Fruit fly (Drosophila melanogaster): ENCODE data around the gene CG31546.
A peak's percentile ranks its signal among the peaks of the same experiment; 100 is the strongest.

The CG31546 gene

dm6 chr3R:5620387-5620956, 15.0 kb downstream of the CG31546 start (continued):
- peak; percentile 54 for TF ChIP-seq CG17802 (tag; optimal IDR thresholded peaks at IDR 0.05)
- no peak for TF ChIP-seq ac (GFP tag; optimal IDR thresholded peaks at IDR 0.05)
- peak; percentile 73 for TF ChIP-seq Antp (GFP tag; optimal IDR thresholded peaks at IDR 0.05)
- peak in 1 of 3 experiments; percentile 12 for TF ChIP-seq Stat92E (GFP tag; optimal IDR thresholded peaks at IDR 0.05)
- peak; percentile 65; the same call in 1 of the 3 replicates for TF ChIP-seq ken (GFP tag; IDR thresholded peaks at IDR 0.05)
- peak; percentile 21 for TF ChIP-seq Atf3 (GFP tag; optimal IDR thresholded peaks at IDR 0.05)
- TF ChIP-seq row (GFP tag; IDR thresholded peaks at IDR 0.05) = peak; percentile 71
- no peak for TF ChIP-seq CG7987 (GFP tag; optimal IDR thresholded peaks at IDR 0.05)
- peak; percentile 43 for TF ChIP-seq ERR (GFP tag; optimal IDR thresholded peaks at IDR 0.05)
- peak; percentile 56 for TF ChIP-seq PHDP (tag; optimal IDR thresholded peaks at IDR 0.05)
- TF ChIP-seq pnt (GFP tag; optimal IDR thresholded peaks at IDR 0.05) = peak; percentile 38
- no peak for TF ChIP-seq Sry-δ (GFP tag; optimal IDR thresholded peaks at IDR 0.05)
- TF ChIP-seq Lpt (GFP tag; optimal IDR thresholded peaks at IDR 0.05) = no peak
- TF ChIP-seq CG4617 (GFP tag; optimal IDR thresholded peaks at IDR 0.05; ENCODE audit: borderline replicate concordance) = peak; percentile 23
- TF ChIP-seq CG7556 (GFP tag; optimal IDR thresholded peaks at IDR 0.05) = peak; percentile 77
- peak; percentile 41 for TF ChIP-seq Mad (GFP tag; optimal IDR thresholded peaks at IDR 0.05)
- TF ChIP-seq sd (tag; optimal IDR thresholded peaks at IDR 0.05) = no peak
- peak; percentile 18 for TF ChIP-seq CG1647 (GFP tag; optimal IDR thresholded peaks at IDR 0.05)
- peak; percentile 19 for TF ChIP-seq CG2116 (GFP tag; optimal IDR thresholded peaks at IDR 0.05)
- TF ChIP-seq gfzf (GFP tag; optimal IDR thresholded peaks at IDR 0.05) = no peak
- TF ChIP-seq Ptx1 (GFP tag; IDR thresholded peaks at IDR 0.05) = peak; percentile 71
- peak; percentile 75 for TF ChIP-seq CG30403 (GFP tag; optimal IDR thresholded peaks at IDR 0.05)
- TF ChIP-seq pho (GFP tag; optimal IDR thresholded peaks at IDR 0.05) = peak; percentile 38
- peak; percentile 75 for TF ChIP-seq Rx (GFP tag; IDR thresholded peaks at IDR 0.05)
- peak; percentile 93 for TF ChIP-seq sens (GFP tag)
- TF ChIP-seq Vsx1 (GFP tag; optimal IDR thresholded peaks at IDR 0.05) = peak; percentile 9
- peak; percentile 64 for TF ChIP-seq CG6689 (GFP tag; IDR thresholded peaks at IDR 0.05)
- TF ChIP-seq CG14441 (GFP tag; IDR thresholded peaks at IDR 0.05) = peak; percentile 50
- TF ChIP-seq gsb-n (tag; optimal IDR thresholded peaks at IDR 0.05) = peak; percentile 42
- peak in 1 of 3 experiments; percentile 67 for TF ChIP-seq lola (GFP tag; optimal IDR thresholded peaks at IDR 0.05)
- peak; percentile 62 for TF ChIP-seq NC2β (GFP tag; optimal IDR thresholded peaks at IDR 0.05)
- TF ChIP-seq kay (GFP tag; optimal IDR thresholded peaks at IDR 0.05) = peak; percentile 10
- no peak for TF ChIP-seq rib (GFP tag; IDR thresholded peaks at IDR 0.05)
- TF ChIP-seq HLHmδ (GFP tag; optimal IDR thresholded peaks at IDR 0.05) = peak; percentile 10
- peak; percentile 82 for TF ChIP-seq Oli (tag; optimal IDR thresholded peaks at IDR 0.05)
- peak; percentile 19 for TF ChIP-seq CG3995 (GFP tag; optimal IDR thresholded peaks at IDR 0.05)
- no peak for TF ChIP-seq Lim3 (GFP tag; IDR thresholded peaks at IDR 0.05)
- no peak for TF ChIP-seq CG11093 (GFP tag; IDR thresholded peaks at IDR 0.05)
- peak; percentile 46 for TF ChIP-seq dm (GFP tag; optimal IDR thresholded peaks at IDR 0.05)
- TF ChIP-seq Sin3A (optimal IDR thresholded peaks at IDR 0.05) = no peak
- peak; percentile 84 for TF ChIP-seq dmrt99B (tag; optimal IDR thresholded peaks at IDR 0.05)
- TF ChIP-seq chif (GFP tag; optimal IDR thresholded peaks at IDR 0.05) = peak in 1 of 2 experiments; percentile 65
- peak; percentile 46 for TF ChIP-seq repo (GFP tag; optimal IDR thresholded peaks at IDR 0.05)
- peak; percentile 71 for TF ChIP-seq Side (GFP tag; optimal IDR thresholded peaks at IDR 0.05)
- TF ChIP-seq fd3F (GFP tag; optimal IDR thresholded peaks at IDR 0.05) = peak; percentile 14
- TF ChIP-seq CG11504 (tag; optimal IDR thresholded peaks at IDR 0.05) = peak; percentile 83
- TF ChIP-seq HmgD (GFP tag; optimal IDR thresholded peaks at IDR 0.05) = no peak
- peak; percentile 55 for TF ChIP-seq tgo (GFP tag; IDR thresholded peaks at IDR 0.05)
- TF ChIP-seq Eip74EF (GFP tag; optimal IDR thresholded peaks at IDR 0.05) = peak in 1 of 2 experiments; percentile 65
- no peak for TF ChIP-seq stwl (tag; optimal IDR thresholded peaks at IDR 0.05)
